Worm (Caenorhabditis elegans) whole organism, L4 larva: ENCODE measurements around the gene egl-1.

ENCODE experiments used
- F10B5.3 ChIP-seq: sonication (generic microtip); optimal IDR thresholded peaks from 2 replicates; lab custom pipeline; 2016; ENCODE audit warnings: mild to moderate bottlenecking, missing genetic modification characterization, missing compliant biosample characterization
- F26F4.8 ChIP-seq: fragments of 200-800 bp; sonication (Bioruptor generic); conservative IDR thresholded peaks from 2 replicates; pipeline ENCODE4 v1.3.6; 2022; ENCODE audit warnings: missing genetic modification characterization, missing compliant biosample characterization
- F49E8.2 ChIP-seq: sonication (generic microtip); optimal IDR thresholded peaks from 2 replicates; lab custom pipeline; 2016; ENCODE audit warnings: missing compliant biosample characterization, mild to moderate bottlenecking, missing genetic modification characterization, borderline replicate concordance
- R02D3.7 ChIP-seq: fragments of 150-350 bp; sonication (generic microtip); optimal IDR thresholded peaks from 3 replicates; lab custom pipeline; 2014; ENCODE audit warnings: missing biosample characterization, missing genetic modification characterization
- T20F7.1 ChIP-seq: fragments of 200-800 bp; sonication (Bioruptor generic); optimal IDR thresholded peaks from 2 replicates; lab custom pipeline; 2018; ENCODE audit warnings: mild to moderate bottlenecking, missing genetic modification characterization, missing compliant biosample characterization
- T26A8.4 ChIP-seq: fragments of 200-800 bp; sonication (Bioruptor generic); IDR thresholded peaks from 2 replicates; pipeline ENCODE4 v1.3.6; 2022; ENCODE audit warnings: missing genetic modification characterization, missing compliant biosample characterization
- Y75B8A.6 ChIP-seq: fragments of 200-800 bp; sonication (Bioruptor generic); IDR thresholded peaks from 2 replicates; pipeline ENCODE4 v1.3.6; 2022; ENCODE audit warnings: missing genetic modification reagents, missing genetic modification characterization, missing compliant biosample characterization
- ZK337.2 ChIP-seq: fragments of 200-800 bp; sonication (Bioruptor generic); IDR thresholded peaks from 2 replicates; pipeline ENCODE4 v1.3.6; 2022; ENCODE audit warnings: missing genetic modification reagents, missing genetic modification characterization, missing compliant biosample characterization
- aha-1 ChIP-seq: fragments of 150-350 bp; peaks from one replicate; lab custom pipeline; 2014; ENCODE audit warnings: missing biosample characterization, missing genetic modification characterization
- ama-1 ChIP-seq: fragments of 150-350 bp; optimal IDR thresholded peaks from 2 replicates; lab custom pipeline; 2014; ENCODE audit warnings: inconsistent platforms, mixed read lengths
- arid-1 ChIP-seq: fragments of 200-800 bp; sonication (Bioruptor generic); conservative IDR thresholded peaks from 2 replicates; pipeline ENCODE4 v1.3.6; 2022; ENCODE audit warnings: missing genetic modification reagents, missing genetic modification characterization, missing compliant biosample characterization
- ceh-20 ChIP-seq: fragments of 200-800 bp; sonication (Bioruptor generic); IDR thresholded peaks from 2 replicates; pipeline ENCODE4 v1.3.6; 2022; ENCODE audit warnings: missing genetic modification reagents, missing genetic modification characterization, missing compliant biosample characterization
- ceh-32 ChIP-seq: sonication (generic microtip); optimal IDR thresholded peaks from 2 replicates; lab custom pipeline; 2016; ENCODE audit warnings: mild to moderate bottlenecking, missing genetic modification characterization, missing compliant biosample characterization; ENCODE audit not compliant: poor library complexity
- ceh-44 ChIP-seq: fragments of 200-800 bp; sonication (Bioruptor generic); IDR thresholded peaks from 2 replicates; pipeline ENCODE4 v1.3.6; 2022; ENCODE audit warnings: missing genetic modification reagents, missing genetic modification characterization, missing compliant biosample characterization
- cey-2 ChIP-seq: sonication (generic microtip); optimal IDR thresholded peaks from 3 replicates; lab custom pipeline; 2017; ENCODE audit warnings: missing genetic modification characterization, mild to moderate bottlenecking, missing compliant biosample characterization, antibody characterized with exemption, borderline replicate concordance; ENCODE audit not compliant: insufficient read depth
- ctbp-1 ChIP-seq: fragments of 200-800 bp; sonication (Bioruptor generic); IDR thresholded peaks from 2 replicates; pipeline ENCODE4 v1.3.6; 2022; ENCODE audit warnings: missing genetic modification reagents, missing genetic modification characterization, missing compliant biosample characterization
- daf-8 ChIP-seq: fragments of 200-800 bp; sonication (Bioruptor generic); IDR thresholded peaks from 2 replicates; pipeline ENCODE4 v1.3.6; 2022; ENCODE audit warnings: missing genetic modification characterization, missing compliant biosample characterization
- dmd-6 ChIP-seq: fragments of 200-800 bp; sonication (Bioruptor generic); IDR thresholded peaks from 2 replicates; pipeline ENCODE4 v1.3.6; 2022; ENCODE audit warnings: missing genetic modification reagents, missing genetic modification characterization, missing compliant biosample characterization
- dve-1 ChIP-seq: sonication (generic microtip); optimal IDR thresholded peaks from 2 replicates; lab custom pipeline; 2017; ENCODE audit warnings: antibody characterized with exemption, mild to moderate bottlenecking, missing genetic modification characterization, missing compliant biosample characterization; ENCODE audit not compliant: insufficient read depth
- egl-27 ChIP-seq: sonication (generic microtip); optimal IDR thresholded peaks from 3 replicates; lab custom pipeline; 2017; ENCODE audit warnings: missing biosample characterization, missing genetic modification reagents, missing genetic modification characterization
- hif-1 ChIP-seq, 2 experiments: sonication (generic microtip); optimal IDR thresholded peaks; 2 replicates each; lab custom pipeline; 2016 to 2017; ENCODE audit warnings: missing compliant biosample characterization in 2 of 2, missing genetic modification characterization in 2 of 2, missing genetic modification reagents in 2 of 2, missing genotype in 2 of 2, mild to moderate bottlenecking in 1 of 2
- hlh-11 ChIP-seq: fragments of 200-800 bp; sonication (Bioruptor generic); optimal IDR thresholded peaks from 2 replicates; lab custom pipeline; 2018; ENCODE audit warnings: mild to moderate bottlenecking, missing genetic modification characterization, missing compliant biosample characterization
- hlh-30 ChIP-seq: sonication (generic microtip); optimal IDR thresholded peaks from 2 replicates; lab custom pipeline; 2017; ENCODE audit warnings: antibody characterized with exemption, mild to moderate bottlenecking, missing genetic modification characterization, missing compliant biosample characterization; ENCODE audit not compliant: insufficient read depth
- hmg-1.1 ChIP-seq: fragments of 200-800 bp; sonication (Bioruptor generic); IDR thresholded peaks from 2 replicates; pipeline ENCODE4 v1.3.6; 2022; ENCODE audit warnings: missing genetic modification reagents, missing genetic modification characterization, missing compliant biosample characterization
- jun-1 ChIP-seq: fragments of 150-350 bp; optimal IDR thresholded peaks from 2 replicates; lab custom pipeline; 2014; ENCODE audit warnings: missing biosample characterization, missing genetic modification reagents, missing genetic modification characterization
- lin-1 ChIP-seq: fragments of 200-800 bp; sonication (Bioruptor generic); IDR thresholded peaks from 2 replicates; pipeline ENCODE4 v1.3.6; 2022; ENCODE audit warnings: missing genetic modification reagents, missing genetic modification characterization, missing compliant biosample characterization
- mdl-1 ChIP-seq, 2 experiments: fragments of 150-350 bp in 1 of 2; sonication (generic microtip) in 1 of 2; optimal IDR thresholded peaks; 2 replicates each; lab custom pipeline; 2014 to 2017; ENCODE audit warnings: missing biosample characterization in 2 of 2, missing genetic modification characterization in 2 of 2
- mep-1 ChIP-seq: fragments of 150-350 bp; sonication (generic microtip); optimal IDR thresholded peaks from 3 replicates; lab custom pipeline; 2014; ENCODE audit warnings: missing biosample characterization, missing genetic modification characterization
- mes-2 ChIP-seq: sonication (generic microtip); optimal IDR thresholded peaks from 2 replicates; lab custom pipeline; 2016; ENCODE audit warnings: missing genotype, mild to moderate bottlenecking, missing genetic modification characterization, missing compliant biosample characterization; ENCODE audit not compliant: poor library complexity, severe bottlenecking
- mxl-2 ChIP-seq: fragments of 200-800 bp; sonication (Bioruptor generic); conservative IDR thresholded peaks from 2 replicates; pipeline ENCODE4 v1.3.6; 2022; ENCODE audit warnings: missing genetic modification reagents, missing genetic modification characterization, missing compliant biosample characterization
- nhr-10 ChIP-seq: fragments of 150-350 bp; optimal IDR thresholded peaks from 2 replicates; lab custom pipeline; 2014; ENCODE audit warnings: missing biosample characterization, missing genetic modification characterization
- nhr-111 ChIP-seq: fragments of 200-800 bp; sonication (Bioruptor generic); optimal IDR thresholded peaks from 2 replicates; lab custom pipeline; 2018; ENCODE audit warnings: mild to moderate bottlenecking, missing genetic modification characterization, missing compliant biosample characterization
- nhr-237 ChIP-seq: sonication (generic microtip); optimal IDR thresholded peaks from 2 replicates; lab custom pipeline; 2017; ENCODE audit warnings: missing biosample characterization, missing genetic modification characterization
- nhr-28 ChIP-seq: fragments of 150-350 bp; optimal IDR thresholded peaks from 2 replicates; lab custom pipeline; 2014; ENCODE audit warnings: missing biosample characterization, missing genetic modification characterization
- nhr-6 ChIP-seq: fragments of 150-350 bp; optimal IDR thresholded peaks from 2 replicates; lab custom pipeline; 2014; ENCODE audit warnings: missing biosample characterization, missing genetic modification characterization
- pqm-1 ChIP-seq: sonication (generic microtip); optimal IDR thresholded peaks from 2 replicates; lab custom pipeline; 2017; ENCODE audit warnings: missing biosample characterization, missing genetic modification characterization
- saeg-2 ChIP-seq: fragments of 200-800 bp; sonication (Bioruptor generic); IDR thresholded peaks from 2 replicates; pipeline ENCODE4 v1.3.6; 2022; ENCODE audit warnings: missing genetic modification reagents, missing genetic modification characterization, missing compliant biosample characterization
- snpc-1.2 ChIP-seq: fragments of 200-800 bp; sonication (Bioruptor generic); IDR thresholded peaks from 2 replicates; pipeline ENCODE4 v1.3.6; 2022; ENCODE audit warnings: missing genetic modification reagents, missing genetic modification characterization, missing compliant biosample characterization
- spr-1 ChIP-seq: sonication (generic microtip); optimal IDR thresholded peaks from 2 replicates; lab custom pipeline; 2016; ENCODE audit warnings: mild to moderate bottlenecking, missing genetic modification characterization, missing compliant biosample characterization
- spr-3 ChIP-seq: fragments of 200-800 bp; sonication (Bioruptor generic); optimal IDR thresholded peaks from 2 replicates; lab custom pipeline; 2018; ENCODE audit warnings: mild to moderate bottlenecking, missing genetic modification characterization, missing compliant biosample characterization
- zip-2 ChIP-seq: fragments of 150-350 bp; optimal IDR thresholded peaks from 2 replicates; lab custom pipeline; 2014; ENCODE audit warnings: missing biosample characterization, missing genetic modification characterization
- ztf-7 ChIP-seq: fragments of 150-350 bp; optimal IDR thresholded peaks from 2 replicates; lab custom pipeline; 2014; ENCODE audit warnings: missing biosample characterization, missing genetic modification characterization

The egl-1 gene

ce11 chrV:14414964-14415564 is 17.1 kb downstream of the egl-1 start, which contains the start of the genes nxf-1 and C15H11.11 (continued):
- TF ChIP-seq mdl-1 (tag; optimal IDR thresholded peaks at IDR 0.05; lab: Kevin White, UChicago) (peak in 1 of 2 experiments; percentile 71), arid-1 (peak; percentile 58; the same call in 1 of the 2 replicates), ztf-7 (tag; lab: Kevin White, UChicago) (peak; percentile 74), hmg-1.1 (GFP tag; lab: Robert Waterston, UW) (peak; percentile 43; the same call in 1 of the 2 replicates), spr-1 (tag; lab: Kevin White, UChicago) (peak; percentile 35), T26A8.4 (GFP tag; lab: Robert Waterston, UW) (peak; percentile 60), hlh-30 (peak; percentile 99), aha-1 (tag; lab: Kevin White, UChicago) (no peak), dve-1 (tag; lab: Kevin White, UChicago) (peak; percentile 80), nhr-10 (tag; lab: Kevin White, UChicago) (no peak), lin-1 (GFP tag; lab: Robert Waterston, UW) (peak; percentile 62; the same call in 1 of the 2 replicates), snpc-1.2 (GFP tag; lab: Robert Waterston, UW) (no peak), mep-1 (peak; percentile 78), hif-1 (tag; optimal IDR thresholded peaks at IDR 0.05; lab: Kevin White, UChicago) (peak in 1 of 2 experiments; percentile 49), F10B5.3 (tag; lab: Kevin White, UChicago) (no peak), mes-2 (tag; lab: Kevin White, UChicago) (peak; percentile 76), ama-1 (lab: Kevin White, UChicago) (peak; percentile 49)

DNA sequence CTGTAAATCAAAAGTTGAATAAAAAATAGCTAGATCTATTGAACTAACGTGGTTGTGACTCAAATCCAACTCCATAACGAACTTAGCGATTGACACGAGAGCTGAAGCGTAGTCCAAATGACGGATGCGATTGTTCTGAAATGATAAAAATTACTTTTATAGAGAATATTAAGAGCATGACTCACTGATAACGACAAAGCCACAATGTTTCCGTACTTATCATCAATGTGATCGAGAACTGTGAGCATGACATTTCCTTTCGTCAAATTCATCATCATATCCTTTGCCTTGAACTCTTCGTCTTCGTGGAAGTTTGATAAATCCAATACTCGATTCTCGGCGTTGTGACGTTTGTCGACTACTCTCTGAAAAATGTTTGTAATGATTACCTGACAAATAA is 18.1 kb downstream of the egl-1 start:
- TF ChIP-seq hlh-11 (tag; lab: Kevin White, UChicago) (peak; percentile 8), hif-1 (tag; optimal IDR thresholded peaks at IDR 0.05; lab: Kevin White, UChicago) (no peak), F10B5.3 (tag; lab: Kevin White, UChicago) (no peak), spr-3 (GFP tag; lab: Kevin White, UChicago) (no peak), F26F4.8 (GFP tag; lab: Robert Waterston, UW) (no peak), nhr-237 (tag; lab: Kevin White, UChicago) (no peak), ceh-20 (no peak), cey-2 (tag; lab: Kevin White, UChicago) (no peak), jun-1 (tag; lab: Kevin White, UChicago) (no peak), saeg-2 (no peak), nhr-28 (peak; percentile 55), R02D3.7 (tag; lab: Kevin White, UChicago) (no peak), dmd-6 (peak; percentile 66), ztf-7 (tag; lab: Kevin White, UChicago) (no peak), mxl-2 (no peak), ZK337.2 (GFP tag; lab: Robert Waterston, UW) (no peak), dve-1 (tag; lab: Kevin White, UChicago) (peak; percentile 61), hlh-30 (peak; percentile 14), spr-1 (tag; lab: Kevin White, UChicago) (no peak), nhr-6 (tag; lab: Kevin White, UChicago) (peak; percentile 81), ceh-44 (GFP tag; lab: Robert Waterston, UW) (no peak), daf-8 (GFP tag; lab: Robert Waterston, UW) (no peak), pqm-1 (peak; percentile 81), ama-1 (lab: Kevin White, UChicago) (no peak), nhr-111 (GFP tag; lab: Kevin White, UChicago) (no peak), zip-2 (tag; lab: Kevin White, UChicago) (no peak), ctbp-1 (GFP tag; lab: Robert Waterston, UW) (no peak), egl-27 (tag; lab: Kevin White, UChicago) (no peak), T20F7.1 (GFP tag; lab: Kevin White, UChicago) (no peak), F49E8.2 (tag; lab: Kevin White, UChicago) (no peak), ceh-32 (tag; lab: Kevin White, UChicago) (no peak), Y75B8A.6 (GFP tag; lab: Robert Waterston, UW) (no peak)
